Worm (Caenorhabditis elegans): ENCODE results near the gene fahd-1.

DNA sequence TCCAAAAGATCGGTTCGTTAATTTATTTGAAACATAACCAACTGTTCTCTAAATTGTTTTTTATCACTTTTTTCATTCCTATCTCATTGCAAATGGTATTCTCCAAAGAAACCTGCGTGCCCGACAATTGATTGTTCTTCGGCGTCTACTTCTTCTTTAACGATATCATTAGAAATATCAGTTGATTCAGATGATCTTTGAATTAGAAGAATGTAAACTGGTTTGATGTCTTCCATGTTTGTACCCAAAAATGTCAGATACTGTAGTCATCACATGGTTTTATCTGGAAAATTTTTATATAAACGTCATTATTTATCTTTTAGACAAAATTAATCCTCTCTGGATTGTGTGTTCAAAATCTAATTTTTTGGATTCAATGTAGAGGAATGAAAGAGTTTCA, 5.7 kb downstream of the fahd-1 start:
- TF ChIP-seq ztf-23 (GFP tag; IDR thresholded peaks at IDR 0.05) (no peak), flt-1 (GFP tag; IDR thresholded peaks at IDR 0.05) (no peak), ref-1 (GFP tag; conservative IDR thresholded peaks at IDR 0.05) (no peak), med-1 (GFP tag; optimal IDR thresholded peaks at IDR 0.05; ENCODE audit: insufficient read depth) (no peak), tab-1 (GFP tag; IDR thresholded peaks at IDR 0.05) (no peak), cog-1 (tag; optimal IDR thresholded peaks at IDR 0.05) (no peak)

Data from whole organism, midembryonic.